Fruit fly (Drosophila melanogaster) whole organism, prepupa: ENCODE measurements around the gene CG32988.

Source experiments
- Ets21C ChIP-seq: fragments of 200-800 bp; sonication (Bioruptor generic); optimal IDR thresholded peaks from 3 replicates; lab custom pipeline; 2016; ENCODE audit warnings: missing biosample characterization, missing genetic modification characterization
- Hr39 ChIP-seq: fragments of 200-800 bp; sonication (Bioruptor generic); optimal IDR thresholded peaks from 2 replicates; lab custom pipeline; 2016; ENCODE audit warnings: missing biosample characterization, missing genetic modification characterization
- Lpt ChIP-seq: fragments of 200-800 bp; sonication (Bioruptor generic); optimal IDR thresholded peaks from 3 replicates; lab custom pipeline; 2016; ENCODE audit warnings: missing biosample characterization, missing genetic modification characterization

dm6 chr2L:8866467-8866866 is 1.8 kb downstream of the CG32988 start, which contains the start of gene CG9483:
- no peak for TF ChIP-seq Hr39 (GFP tag; lab: Kevin White, UChicago)
- no peak for TF ChIP-seq Ets21C (GFP tag; lab: Kevin White, UChicago)
- no peak for TF ChIP-seq Lpt
